Worm (Caenorhabditis elegans) whole organism, L2 larva: ENCODE results near the gene C49F8.14.
A peak's percentile ranks its signal among the peaks of the same experiment; 100 is the strongest.

Experiments used
- C34F6.9 ChIP-seq: fragments of 150-350 bp; optimal IDR thresholded peaks from 2 replicates; lab custom pipeline; 2014; ENCODE audit warnings: missing biosample characterization, missing genetic modification characterization
- F13H6.1 ChIP-seq: sonication (generic microtip); optimal IDR thresholded peaks from 2 replicates; lab custom pipeline; 2016; ENCODE audit warnings: missing genetic modification characterization, missing compliant biosample characterization
- R02D3.7 ChIP-seq: fragments of 150-350 bp; optimal IDR thresholded peaks from 2 replicates; lab custom pipeline; 2014; ENCODE audit warnings: missing biosample characterization, missing genetic modification characterization
- Y55F3AM.14 ChIP-seq: fragments of 200-800 bp; sonication (Bioruptor generic); optimal IDR thresholded peaks from 2 replicates; lab custom pipeline; 2018; ENCODE audit warnings: mild to moderate bottlenecking, missing genetic modification characterization, missing compliant biosample characterization
- ZK546.5 ChIP-seq: sonication (generic microtip); optimal IDR thresholded peaks from 2 replicates; lab custom pipeline; 2017; ENCODE audit warnings: missing biosample characterization, missing genetic modification characterization
- alr-1 ChIP-seq: fragments of 150-350 bp; optimal IDR thresholded peaks from 2 replicates; lab custom pipeline; 2014; ENCODE audit warnings: missing biosample characterization, missing genetic modification characterization
- ama-1 ChIP-seq: fragments of 150-350 bp; optimal IDR thresholded peaks from 2 replicates; lab custom pipeline; 2018; ENCODE audit warnings: inconsistent platforms
- blmp-1 ChIP-seq: sonication (generic microtip); optimal IDR thresholded peaks from 2 replicates; lab custom pipeline; 2017; ENCODE audit warnings: missing genetic modification characterization, mild to moderate bottlenecking, missing compliant biosample characterization, antibody characterized with exemption, moderate library complexity; ENCODE audit not compliant: insufficient read depth
- crh-2 ChIP-seq: sonication (generic microtip); optimal IDR thresholded peaks from 2 replicates; lab custom pipeline; 2017; ENCODE audit warnings: missing biosample characterization, missing genetic modification characterization
- egl-27 ChIP-seq: sonication (generic microtip); optimal IDR thresholded peaks from 3 replicates; lab custom pipeline; 2017; ENCODE audit warnings: missing biosample characterization, missing genetic modification reagents, missing genetic modification characterization
- elt-1 ChIP-seq: fragments of 150-350 bp; optimal IDR thresholded peaks from 2 replicates; lab custom pipeline; 2014; ENCODE audit warnings: missing biosample characterization, missing genetic modification characterization
- fos-1 ChIP-seq: fragments of 150-350 bp; optimal IDR thresholded peaks from 2 replicates; lab custom pipeline; 2014; ENCODE audit warnings: missing biosample characterization, missing genetic modification characterization
- gmeb-1 ChIP-seq: fragments of 150-350 bp; optimal IDR thresholded peaks from 2 replicates; lab custom pipeline; 2014; ENCODE audit warnings: missing biosample characterization, missing genetic modification characterization
- lin-11 ChIP-seq: fragments of 150-350 bp; sonication (generic microtip); optimal IDR thresholded peaks from 2 replicates; lab custom pipeline; 2014; ENCODE audit warnings: missing biosample characterization, missing genetic modification characterization, inconsistent platforms, mixed read lengths
- lin-13 ChIP-seq: fragments of 150-350 bp; optimal IDR thresholded peaks from 2 replicates; lab custom pipeline; 2014; ENCODE audit warnings: missing biosample characterization, missing genetic modification reagents, missing genetic modification characterization
- lin-39 ChIP-seq: fragments of 150-350 bp; optimal IDR thresholded peaks from 2 replicates; lab custom pipeline; 2014; ENCODE audit warnings: missing biosample characterization, missing genetic modification reagents, missing genetic modification characterization
- lsy-2 ChIP-seq, 2 experiments: fragments of 150-350 bp in 1 of 2; sonication (generic microtip) in 1 of 2; optimal IDR thresholded peaks; 2 replicates each; lab custom pipeline; 2014 to 2017; ENCODE audit warnings: missing biosample characterization in 2 of 2, missing genetic modification characterization in 2 of 2
- mab-5 ChIP-seq: fragments of 150-350 bp; optimal IDR thresholded peaks from 2 replicates; lab custom pipeline; 2014; ENCODE audit warnings: missing biosample characterization, missing genetic modification characterization
- mbf-1 ChIP-seq: sonication (generic microtip); optimal IDR thresholded peaks from 2 replicates; lab custom pipeline; 2017; ENCODE audit warnings: missing biosample characterization, missing genetic modification characterization
- mdl-1 ChIP-seq, 2 experiments: fragments of 150-350 bp in 1 of 2; sonication (generic microtip) in 1 of 2; optimal IDR thresholded peaks; 2 replicates each; lab custom pipeline; 2017; ENCODE audit warnings: missing biosample characterization in 2 of 2, missing genetic modification characterization in 2 of 2
- nhr-10 ChIP-seq: sonication (generic microtip); optimal IDR thresholded peaks from 2 replicates; lab custom pipeline; 2017; ENCODE audit warnings: missing biosample characterization, missing genetic modification characterization
- nhr-11 ChIP-seq: fragments of 150-350 bp; optimal IDR thresholded peaks from 2 replicates; lab custom pipeline; 2014; ENCODE audit warnings: missing biosample characterization, missing genetic modification characterization
- nhr-12 ChIP-seq: fragments of 150-350 bp; optimal IDR thresholded peaks from 2 replicates; lab custom pipeline; 2014; ENCODE audit warnings: missing biosample characterization, missing genetic modification characterization
- nhr-129 ChIP-seq: fragments of 150-350 bp; optimal IDR thresholded peaks from 2 replicates; lab custom pipeline; 2014; ENCODE audit warnings: missing biosample characterization, missing genetic modification characterization
- nhr-21 ChIP-seq: fragments of 150-350 bp; optimal IDR thresholded peaks from 2 replicates; lab custom pipeline; 2014; ENCODE audit warnings: missing biosample characterization, missing genetic modification characterization
- nhr-23 ChIP-seq: fragments of 150-350 bp; optimal IDR thresholded peaks from 2 replicates; lab custom pipeline; 2014; ENCODE audit warnings: missing biosample characterization, missing genetic modification reagents, missing genetic modification characterization
- nhr-237 ChIP-seq: fragments of 150-350 bp; optimal IDR thresholded peaks from 2 replicates; lab custom pipeline; 2014; ENCODE audit warnings: missing biosample characterization, missing genetic modification characterization
- nhr-25 ChIP-seq: fragments of 150-350 bp; sonication (generic microtip); optimal IDR thresholded peaks from 3 replicates; lab custom pipeline; 2014; ENCODE audit warnings: missing biosample characterization, missing genetic modification characterization
- nhr-6 ChIP-seq: fragments of 150-350 bp; optimal IDR thresholded peaks from 2 replicates; lab custom pipeline; 2014; ENCODE audit warnings: missing biosample characterization, missing genetic modification characterization
- nhr-77 ChIP-seq: fragments of 150-350 bp; optimal IDR thresholded peaks from 2 replicates; lab custom pipeline; 2014; ENCODE audit warnings: missing biosample characterization, missing genetic modification characterization
- peb-1 ChIP-seq: fragments of 150-350 bp; optimal IDR thresholded peaks from 2 replicates; lab custom pipeline; 2014; ENCODE audit warnings: missing biosample characterization, missing genetic modification characterization
- sem-4 ChIP-seq: fragments of 150-350 bp; optimal IDR thresholded peaks from 2 replicates; lab custom pipeline; 2014; ENCODE audit warnings: missing biosample characterization, missing genetic modification reagents, missing genetic modification characterization
- skn-1 ChIP-seq: sonication (generic microtip); optimal IDR thresholded peaks from 2 replicates; lab custom pipeline; 2017; ENCODE audit warnings: missing biosample characterization, missing genetic modification characterization
- sma-3 ChIP-seq: sonication (generic microtip); optimal IDR thresholded peaks from 2 replicates; lab custom pipeline; 2016; ENCODE audit warnings: missing genetic modification reagents, missing genetic modification characterization, missing compliant biosample characterization
- sma-9 ChIP-seq, 2 experiments: fragments of 150-350 bp in 1 of 2; sonication (generic microtip) in 1 of 2; optimal IDR thresholded peaks; 2 replicates each; lab custom pipeline; 2014 to 2016; ENCODE audit warnings: missing genetic modification characterization in 2 of 2, mild to moderate bottlenecking in 1 of 2, missing biosample characterization in 1 of 2, missing compliant biosample characterization in 1 of 2, missing genetic modification reagents in 1 of 2, moderate library complexity in 1 of 2
- unc-39 ChIP-seq: fragments of 150-350 bp; optimal IDR thresholded peaks from 2 replicates; lab custom pipeline; 2014; ENCODE audit warnings: missing biosample characterization, missing genetic modification characterization
- unc-62 ChIP-seq: fragments of 150-350 bp; optimal IDR thresholded peaks from 2 replicates; lab custom pipeline; 2014; ENCODE audit warnings: missing biosample characterization, missing genetic modification reagents, missing genetic modification characterization
- ztf-11 ChIP-seq: sonication (generic microtip); optimal IDR thresholded peaks from 2 replicates; lab custom pipeline; 2017; ENCODE audit warnings: missing biosample characterization, missing genetic modification characterization
- ztf-4 ChIP-seq: fragments of 150-350 bp; optimal IDR thresholded peaks from 2 replicates; lab custom pipeline; 2014; ENCODE audit warnings: missing biosample characterization, missing genetic modification characterization

The C49F8.14 gene

DNA sequence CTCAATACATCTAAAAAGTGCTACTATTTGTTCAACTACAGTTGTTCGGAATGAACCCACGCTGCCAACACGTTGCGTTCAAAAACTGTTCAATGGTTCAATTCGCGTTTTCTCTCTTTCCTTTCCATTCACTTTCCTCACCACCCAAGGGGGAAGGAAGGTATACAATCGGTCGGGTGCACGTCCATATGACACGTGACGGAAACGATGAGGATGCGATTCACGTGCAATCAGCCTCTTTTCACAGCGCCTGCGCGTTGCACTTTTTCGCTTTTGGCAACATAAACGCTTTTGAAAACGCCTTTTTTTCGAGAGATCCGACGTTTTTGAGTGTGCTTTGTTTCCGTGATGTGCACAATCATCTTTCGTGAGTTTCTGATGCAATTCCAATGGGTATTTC is 18.2 kb downstream of the C49F8.14 start:
- no peak for TF ChIP-seq lin-11
- peak; percentile 98 for TF ChIP-seq blmp-1 (tag; lab: Kevin White, UChicago)
- no peak for TF ChIP-seq ztf-4 (tag; lab: Kevin White, UChicago)
- TF ChIP-seq nhr-129 (tag; lab: Kevin White, UChicago) = peak; percentile 98
- TF ChIP-seq sem-4 = peak; percentile 51
- peak; percentile 93 for TF ChIP-seq crh-2 (tag; lab: Kevin White, UChicago)
- peak; percentile 25 for TF ChIP-seq lin-13 (GFP tag; lab: Kevin White, UChicago)
- peak; percentile 96 for TF ChIP-seq nhr-25 (tag; lab: Kevin White, UChicago)
- TF ChIP-seq elt-1 (tag; lab: Kevin White, UChicago) = no peak
- peak; percentile 32 for TF ChIP-seq skn-1 (tag; lab: Kevin White, UChicago)
- no peak for TF ChIP-seq nhr-23 (tag; lab: Kevin White, UChicago)
- no peak for TF ChIP-seq ztf-11 (tag; lab: Kevin White, UChicago)
- TF ChIP-seq alr-1 (tag; lab: Kevin White, UChicago) = no peak
- TF ChIP-seq unc-39 (tag; lab: Kevin White, UChicago) = no peak
- peak; percentile 97 for TF ChIP-seq nhr-21 (tag; lab: Kevin White, UChicago)
- no peak for TF ChIP-seq nhr-237 (tag; lab: Kevin White, UChicago)
- no peak for TF ChIP-seq mab-5
- no peak for TF ChIP-seq nhr-77 (tag; lab: Kevin White, UChicago)
- no peak for TF ChIP-seq unc-62 (GFP tag; lab: Kevin White, UChicago)
- TF ChIP-seq fos-1 (tag; lab: Kevin White, UChicago) = peak; percentile 76
- peak in 1 of 2 experiments; percentile 76 for TF ChIP-seq lsy-2 (tag; optimal IDR thresholded peaks at IDR 0.05; lab: Kevin White, UChicago)
- TF ChIP-seq sma-9 (GFP tag; optimal IDR thresholded peaks at IDR 0.05; lab: Kevin White, UChicago) = peak; percentile 99
- TF ChIP-seq sma-9 (tag; optimal IDR thresholded peaks at IDR 0.05; lab: Kevin White, UChicago) = peak; percentile 66
- TF ChIP-seq peb-1 = no peak
- peak; percentile 79 for TF ChIP-seq Y55F3AM.14 (GFP tag; lab: Kevin White, UChicago)
- peak; percentile 95 for TF ChIP-seq F13H6.1 (tag; lab: Kevin White, UChicago)
- TF ChIP-seq gmeb-1 (tag; lab: Kevin White, UChicago) = peak; percentile 72
- TF ChIP-seq egl-27 (tag; lab: Kevin White, UChicago) = peak; percentile 96
- peak; percentile 89 for TF ChIP-seq sma-3 (GFP tag; lab: Kevin White, UChicago)
- no peak for TF ChIP-seq ama-1 (lab: Kevin White, UChicago)
- peak; percentile 68 for TF ChIP-seq nhr-6
- no peak for TF ChIP-seq lin-39
- TF ChIP-seq mdl-1 (tag; optimal IDR thresholded peaks at IDR 0.05; lab: Kevin White, UChicago) = peak; percentile 77 to 96
- no peak for TF ChIP-seq R02D3.7
- no peak for TF ChIP-seq nhr-11
- no peak for TF ChIP-seq nhr-10 (tag; lab: Kevin White, UChicago)
- peak; percentile 79 for TF ChIP-seq C34F6.9 (tag; lab: Kevin White, UChicago)

DNA sequence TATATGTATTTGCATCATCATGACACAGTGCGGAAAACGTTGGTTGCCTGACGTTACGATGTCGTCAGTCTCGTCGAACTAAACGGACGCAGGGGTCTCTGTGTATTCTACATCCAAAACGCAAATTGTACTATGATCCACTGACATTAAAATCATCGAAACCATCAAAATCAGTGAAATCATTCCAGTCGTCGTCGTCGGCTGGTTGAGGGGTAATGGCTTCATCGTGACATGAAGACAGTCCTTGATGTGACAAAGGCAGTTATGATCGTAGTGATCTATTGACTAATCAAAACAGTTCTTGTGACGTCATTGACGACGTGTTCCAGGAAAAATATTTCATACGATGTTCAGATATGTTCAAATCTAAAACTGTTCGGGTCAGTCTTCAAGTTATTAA is 19.1 kb downstream of the C49F8.14 start:
- no peak for TF ChIP-seq nhr-12
- no peak for TF ChIP-seq sma-3 (GFP tag; lab: Kevin White, UChicago)
- no peak for TF ChIP-seq lsy-2 (tag; optimal IDR thresholded peaks at IDR 0.05; lab: Kevin White, UChicago)
- no peak for TF ChIP-seq lin-13 (GFP tag; lab: Kevin White, UChicago)
- TF ChIP-seq sem-4 = peak; percentile 32
- TF ChIP-seq alr-1 (tag; lab: Kevin White, UChicago) = no peak
- peak; percentile 41 for TF ChIP-seq sma-9 (GFP tag; optimal IDR thresholded peaks at IDR 0.05; lab: Kevin White, UChicago)
- TF ChIP-seq sma-9 (tag; optimal IDR thresholded peaks at IDR 0.05; lab: Kevin White, UChicago) = no peak
- TF ChIP-seq blmp-1 (tag; lab: Kevin White, UChicago) = peak; percentile 38
- TF ChIP-seq nhr-6 = no peak
- TF ChIP-seq mab-5 = no peak
- TF ChIP-seq nhr-10 (tag; lab: Kevin White, UChicago) = no peak
- TF ChIP-seq fos-1 (tag; lab: Kevin White, UChicago) = no peak
- peak; percentile 68 for TF ChIP-seq nhr-129 (tag; lab: Kevin White, UChicago)
- TF ChIP-seq ZK546.5 (tag; lab: Kevin White, UChicago) = no peak
- TF ChIP-seq nhr-21 (tag; lab: Kevin White, UChicago) = peak; percentile 80
- TF ChIP-seq nhr-25 (tag; lab: Kevin White, UChicago) = peak; percentile 54
- no peak for TF ChIP-seq nhr-11
- no peak for TF ChIP-seq R02D3.7
- no peak for TF ChIP-seq lin-11
- no peak for TF ChIP-seq mbf-1
- TF ChIP-seq, all 48 proteins: peak for 6
